Worm (Caenorhabditis elegans): ENCODE measurements around the gene wdr-60.

wdr-60 gene

DNA sequence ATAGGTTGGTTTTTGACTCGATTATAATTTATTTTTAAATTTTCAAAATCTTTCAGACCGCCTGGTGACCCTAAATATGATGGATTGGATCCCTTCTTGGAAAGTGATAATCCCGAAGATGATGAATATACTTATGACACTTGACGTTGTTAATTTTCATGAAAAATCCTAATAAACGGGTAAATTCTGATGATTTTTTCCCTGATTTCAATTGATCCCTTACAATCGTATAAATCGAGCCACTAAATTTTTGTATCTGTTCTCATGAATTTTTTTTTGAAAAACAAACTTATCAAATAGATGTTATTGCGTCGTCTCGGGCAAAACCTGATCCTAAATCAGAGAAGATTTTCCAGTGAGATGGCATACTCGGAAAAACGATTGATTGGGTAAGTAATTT, 36.0 kb downstream of the wdr-60 start, which contains the start of gene R144.13:
TSS of gene R144.13 (plus strand) at position 301 of the 400 bp plus-strand sequence.
- TF ChIP-seq unc-62 (GFP tag; optimal IDR thresholded peaks at IDR 0.05) = no peak

DNA sequence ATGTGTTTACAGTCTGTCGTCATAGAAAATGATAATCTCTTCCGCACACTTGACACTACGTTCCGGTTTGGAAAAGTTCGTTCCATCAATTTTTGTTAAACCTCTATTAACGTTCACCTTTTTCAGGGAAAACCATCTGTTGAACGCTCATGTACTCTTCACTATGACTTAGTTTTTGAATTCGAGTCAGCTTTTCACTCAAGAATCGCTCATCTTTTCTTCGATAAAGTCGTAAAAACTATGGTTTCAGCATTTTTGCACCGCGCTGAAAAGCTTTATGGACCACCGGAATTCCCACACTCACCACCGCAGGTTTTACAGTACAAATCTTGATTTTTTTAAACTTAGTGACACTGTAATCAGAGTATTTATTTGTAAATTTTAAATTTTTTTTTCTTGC, 36.6 kb downstream of the wdr-60 start:
- no peak for TF ChIP-seq unc-62 (GFP tag; optimal IDR thresholded peaks at IDR 0.05)

DNA sequence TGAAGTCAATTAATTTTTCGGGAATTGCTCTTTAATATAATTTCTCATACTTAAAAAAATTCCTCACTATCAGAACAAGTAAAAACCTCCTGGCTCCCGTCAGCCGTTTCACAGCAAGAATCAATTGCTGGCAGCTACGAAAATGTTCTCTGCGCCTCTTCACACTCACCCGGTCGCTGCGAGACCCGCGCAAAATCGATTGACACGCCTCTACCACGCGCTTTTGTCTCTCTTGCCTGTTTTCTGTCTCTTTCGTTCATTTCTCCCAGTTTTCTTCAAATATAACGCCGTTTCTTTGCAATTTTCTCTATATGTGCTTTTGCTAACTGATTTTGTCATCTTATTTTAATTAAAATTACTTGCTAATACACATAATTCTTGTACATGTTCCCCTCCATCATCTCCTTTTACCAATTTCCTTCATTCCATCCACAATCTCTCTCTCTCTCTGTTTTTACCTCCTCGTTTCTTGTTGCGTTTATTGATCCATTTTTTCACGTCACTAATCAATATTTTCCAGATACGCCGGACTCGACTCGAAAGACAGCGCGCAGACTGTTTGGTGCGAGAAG, 37.5 kb downstream of the wdr-60 start, which contains the start of gene pcf-11:
TSS of gene pcf-11 (plus strand) at position 522 of the 572 bp plus-strand sequence.
- no peak for TF ChIP-seq unc-62 (GFP tag; optimal IDR thresholded peaks at IDR 0.05)

DNA sequence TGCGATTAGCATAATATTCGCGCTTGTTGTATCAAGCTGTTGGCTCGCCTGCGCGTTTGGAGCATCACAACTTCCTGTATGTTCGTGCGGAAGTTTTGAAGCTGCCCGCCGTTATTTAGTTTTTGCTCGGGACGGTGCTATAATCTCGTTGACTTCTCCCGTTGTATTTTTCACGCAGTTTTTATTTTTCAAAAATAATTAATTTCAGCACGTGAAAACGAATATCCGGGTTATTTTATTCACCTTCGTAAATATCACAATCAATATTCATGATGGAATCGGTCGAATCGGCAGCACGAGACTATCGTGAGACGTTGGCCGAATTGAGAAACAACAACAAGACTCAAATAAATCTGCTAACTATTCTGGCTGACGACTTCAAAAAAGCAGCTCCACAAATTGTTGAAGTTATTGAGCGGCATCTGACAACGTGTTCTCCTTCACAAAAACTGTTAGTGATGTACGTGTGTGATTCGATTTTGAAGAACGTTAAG, 38.2 kb downstream of the wdr-60 start:
- TF ChIP-seq unc-62 (GFP tag; optimal IDR thresholded peaks at IDR 0.05) = no peak

DNA sequence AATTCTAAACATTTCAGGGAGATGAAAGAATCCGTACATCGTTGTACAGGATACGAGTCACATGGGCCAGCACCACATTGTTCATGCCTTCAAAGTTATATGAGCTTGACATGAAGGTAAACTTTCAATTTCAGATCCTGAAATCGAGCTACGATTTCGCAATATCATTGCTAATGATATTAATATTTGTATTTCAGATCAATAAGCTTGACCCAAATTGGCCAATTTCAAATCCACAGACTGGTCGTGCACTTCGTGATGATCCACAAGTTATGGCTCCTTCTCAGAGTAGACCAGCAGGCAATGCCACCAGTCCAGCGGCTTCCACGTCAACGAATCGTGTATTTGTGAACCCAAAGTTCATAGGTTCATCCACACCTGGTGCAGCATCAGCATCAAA, 39.4 kb downstream of the wdr-60 start:
- TF ChIP-seq unc-62 (GFP tag; optimal IDR thresholded peaks at IDR 0.05) = no peak

DNA sequence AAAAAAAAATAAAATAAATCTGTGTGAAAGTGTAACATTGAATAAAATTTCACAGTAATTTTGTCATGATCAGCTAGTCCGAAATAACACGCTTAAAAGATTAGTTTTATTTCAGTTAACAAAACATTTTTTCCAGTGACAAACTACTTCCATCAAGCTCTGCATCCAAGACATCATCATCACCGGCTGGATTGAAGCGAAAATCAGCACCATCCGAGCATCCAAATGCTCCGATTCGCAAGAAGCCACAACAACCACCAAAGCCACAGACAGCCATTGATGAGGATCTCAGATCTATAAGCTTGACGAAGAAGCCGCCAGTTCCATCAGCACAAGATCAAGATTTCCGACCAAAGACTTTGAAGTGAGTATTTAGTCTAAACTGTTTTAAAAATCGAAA, 40.2 kb downstream of the wdr-60 start:
- TF ChIP-seq unc-62 (GFP tag; optimal IDR thresholded peaks at IDR 0.05) = no peak

DNA sequence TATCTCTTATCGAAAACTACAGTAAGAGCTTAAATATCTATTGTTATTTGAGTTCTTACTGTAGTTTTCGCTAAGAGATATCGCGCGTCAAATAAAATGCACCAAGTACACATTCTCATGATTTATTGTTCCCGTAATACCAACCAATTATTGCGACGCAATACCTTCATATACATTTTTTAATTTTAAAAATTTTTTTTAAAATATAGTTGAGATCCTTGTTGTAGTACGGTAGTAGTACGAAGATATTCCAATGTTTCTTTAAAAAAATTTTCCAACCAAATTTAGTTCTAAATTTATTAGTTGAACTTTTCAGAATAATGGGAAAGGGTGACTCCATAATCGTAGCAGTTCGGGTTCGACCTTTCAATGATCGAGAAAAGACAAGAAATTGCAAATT, 43.6 kb downstream of the wdr-60 start, which contains the start of gene klp-6:
TSS of gene klp-6 (plus strand) at position 301 of the 400 bp plus-strand sequence.
- no peak for TF ChIP-seq unc-62 (GFP tag; optimal IDR thresholded peaks at IDR 0.05)

DNA sequence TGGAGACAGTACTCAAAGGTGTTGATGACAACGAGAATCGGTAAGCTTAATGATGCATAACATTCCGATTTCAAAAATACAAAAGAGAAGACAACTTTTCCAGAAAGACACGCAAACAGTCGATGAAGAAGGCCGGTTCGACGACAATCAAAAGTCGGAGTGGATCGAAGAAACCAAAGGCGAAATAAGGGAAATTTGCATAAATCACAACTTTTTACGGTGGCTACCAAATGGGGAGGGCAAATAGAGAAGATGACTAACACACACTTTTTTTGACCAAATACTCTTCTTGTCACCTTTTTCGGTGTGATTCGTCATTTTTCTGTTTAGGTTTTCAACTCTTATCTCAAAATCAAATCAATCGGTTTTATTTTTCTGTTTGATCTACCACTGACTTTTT, 49.1 kb downstream of the wdr-60 start, which contains the start of gene C45G9.6:
TSS of gene C45G9.6 (plus strand) at position 301 of the 400 bp plus-strand sequence.
- no peak for TF ChIP-seq unc-62 (GFP tag; optimal IDR thresholded peaks at IDR 0.05)

Measured in whole organism, dauer.